Worm (Caenorhabditis elegans): Measurements from ENCODE around the gene ile-2.

DNA sequence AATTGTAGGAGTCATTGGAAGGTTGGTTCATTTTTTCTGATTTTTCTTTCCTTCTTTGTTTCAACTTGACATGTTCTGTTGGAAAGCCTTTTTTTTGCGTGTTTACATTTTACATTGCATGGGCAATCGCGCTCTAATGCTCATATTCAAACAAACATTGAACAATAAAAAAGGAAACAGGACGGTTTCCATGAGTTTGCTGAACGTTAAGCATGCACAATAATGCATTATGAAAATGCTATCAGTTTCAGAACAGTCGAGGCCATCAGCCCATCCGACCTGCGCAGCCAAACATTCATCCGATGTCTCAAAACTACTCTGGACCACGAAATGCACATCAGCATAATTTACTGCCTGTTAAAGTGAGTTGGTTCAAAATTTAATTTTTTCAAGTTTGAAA is 22.2 kb downstream of the ile-2 start:
- TF ChIP-seq ama-1 (optimal IDR thresholded peaks at IDR 0.05) (no peak), ama-1 (GFP tag; optimal IDR thresholded peaks at IDR 0.05) (no peak), ceh-79 (tag; optimal IDR thresholded peaks at IDR 0.05) (no peak), attf-5 (GFP tag; optimal IDR thresholded peaks at IDR 0.05) (no peak), rpc-1 (optimal IDR thresholded peaks at IDR 0.05) (no peak), rpc-1 (tag; optimal IDR thresholded peaks at IDR 0.05) (no peak), lin-54 (GFP tag; optimal IDR thresholded peaks at IDR 0.05) (no peak), aptf-2 (GFP tag; conservative IDR thresholded peaks at IDR 0.05) (no peak), akir-1 (GFP tag; optimal IDR thresholded peaks at IDR 0.05) (no peak), hlh-12 (tag; optimal IDR thresholded peaks at IDR 0.05) (no peak), ztf-25 (GFP tag; IDR thresholded peaks at IDR 0.05) (no peak), nhr-179 (tag; optimal IDR thresholded peaks at IDR 0.05) (no peak), nhr-90 (tag; optimal IDR thresholded peaks at IDR 0.05) (no peak), K12H6.12 (tag; optimal IDR thresholded peaks at IDR 0.05) (no peak), ztf-26 (tag; optimal IDR thresholded peaks at IDR 0.05) (no peak)
